Worm (Caenorhabditis elegans) whole organism, L1 larva: ENCODE measurements around the gene atx-2.

ENCODE experiments used
- C04F5.9 ChIP-seq: sonication (generic microtip); optimal IDR thresholded peaks from 2 replicates; lab custom pipeline; 2016; ENCODE audit warnings: missing genetic modification characterization, missing compliant biosample characterization
- F16B12.6 ChIP-seq: fragments of 150-350 bp; optimal IDR thresholded peaks from 2 replicates; lab custom pipeline; 2014; ENCODE audit warnings: missing biosample characterization, missing genetic modification characterization
- Y116A8C.19 ChIP-seq: sonication (generic microtip); optimal IDR thresholded peaks from 2 replicates; lab custom pipeline; 2016; ENCODE audit warnings: missing compliant biosample characterization, missing genetic modification characterization, borderline replicate concordance
- aha-1 ChIP-seq: fragments of 150-350 bp; optimal IDR thresholded peaks from 2 replicates; lab custom pipeline; 2014; ENCODE audit warnings: missing biosample characterization, missing genetic modification characterization
- alr-1 ChIP-seq: fragments of 200-800 bp; sonication (Bioruptor generic); optimal IDR thresholded peaks from 2 replicates; lab custom pipeline; 2018; ENCODE audit warnings: borderline replicate concordance, mild to moderate bottlenecking, missing genetic modification characterization, missing compliant biosample characterization
- aly-2 ChIP-seq: fragments of 150-350 bp; optimal IDR thresholded peaks from 2 replicates; lab custom pipeline; 2014; ENCODE audit warnings: missing biosample characterization, missing genetic modification characterization
- blmp-1 ChIP-seq: fragments of 150-350 bp; optimal IDR thresholded peaks from 2 replicates; lab custom pipeline; 2014; ENCODE audit warnings: missing biosample characterization, missing genetic modification characterization
- ceh-63 ChIP-seq: fragments of 200-800 bp; sonication (Bioruptor generic); optimal IDR thresholded peaks from 2 replicates; lab custom pipeline; 2018; ENCODE audit warnings: mild to moderate bottlenecking, missing genetic modification characterization, missing compliant biosample characterization
- ceh-8 ChIP-seq: fragments of 200-800 bp; sonication (Bioruptor generic); optimal IDR thresholded peaks from 2 replicates; lab custom pipeline; 2018; ENCODE audit warnings: mild to moderate bottlenecking, missing genetic modification characterization, moderate library complexity, missing compliant biosample characterization
- ceh-88 ChIP-seq: fragments of 200-800 bp; sonication (Bioruptor generic); IDR thresholded peaks from 2 replicates; pipeline ENCODE4 v1.3.6; 2022; ENCODE audit warnings: missing genetic modification characterization, missing compliant biosample characterization
- ceh-90 ChIP-seq: sonication (generic microtip); optimal IDR thresholded peaks from 2 replicates; lab custom pipeline; 2016; ENCODE audit warnings: missing genetic modification characterization, missing compliant biosample characterization
- ces-1 ChIP-seq: fragments of 150-350 bp; optimal IDR thresholded peaks from 2 replicates; lab custom pipeline; 2014; ENCODE audit warnings: missing biosample characterization, missing genetic modification reagents, missing genetic modification characterization
- dpl-1 ChIP-seq, 3 experiments: fragments of 150-350 bp in 2 of 3; sonication (generic microtip) in 1 of 3; optimal IDR thresholded peaks; 2 replicates each; lab custom pipeline; 2014 to 2017; ENCODE audit warnings: missing biosample characterization in 3 of 3, missing genetic modification characterization in 3 of 3, missing genetic modification reagents in 3 of 3
- efl-3 ChIP-seq: fragments of 200-800 bp; sonication (Bioruptor generic); optimal IDR thresholded peaks from 2 replicates; lab custom pipeline; 2018; ENCODE audit warnings: mild to moderate bottlenecking, missing genetic modification characterization, missing compliant biosample characterization
- egl-13 ChIP-seq: sonication (generic microtip); optimal IDR thresholded peaks from 2 replicates; lab custom pipeline; 2016; ENCODE audit warnings: missing genotype, missing genetic modification reagents, missing genetic modification characterization, missing compliant biosample characterization
- egl-27 ChIP-seq, 2 experiments: fragments of 150-350 bp in 1 of 2; sonication (generic microtip); optimal IDR thresholded peaks; 3 replicates each; lab custom pipeline; 2017 to 2018; ENCODE audit warnings: missing biosample characterization in 2 of 2, missing genetic modification characterization in 2 of 2, missing genetic modification reagents in 2 of 2
- elt-2 ChIP-seq: sonication (generic microtip); optimal IDR thresholded peaks from 2 replicates; lab custom pipeline; 2016; ENCODE audit warnings: missing genetic modification characterization, mild to moderate bottlenecking, inconsistent platforms, missing compliant biosample characterization, missing genetic modification reagents
- elt-3 ChIP-seq, 6 experiments: fragments of 150-350 bp in 1 of 6; sonication (generic microtip); optimal IDR thresholded peaks; 2 replicates each; lab custom pipeline; 2017 to 2018; ENCODE audit warnings: missing biosample characterization in 6 of 6, missing genetic modification characterization in 6 of 6, inconsistent platforms in 1 of 6
- ets-5 ChIP-seq: fragments of 200-800 bp; sonication (Bioruptor generic); IDR thresholded peaks from 2 replicates; pipeline ENCODE4 v1.3.6; 2022; ENCODE audit warnings: missing genetic modification characterization, missing compliant biosample characterization
- fkh-10 ChIP-seq: sonication (generic microtip); optimal IDR thresholded peaks from 2 replicates; lab custom pipeline; 2017; ENCODE audit warnings: missing biosample characterization, missing genetic modification reagents, missing genetic modification characterization
- fkh-4 ChIP-seq: sonication (generic microtip); optimal IDR thresholded peaks from 2 replicates; lab custom pipeline; 2016; ENCODE audit warnings: missing compliant biosample characterization, missing genetic modification characterization, borderline replicate concordance
- irx-1 ChIP-seq: sonication (generic microtip); optimal IDR thresholded peaks from 2 replicates; lab custom pipeline; 2016; ENCODE audit warnings: missing genetic modification characterization, missing compliant biosample characterization
- jun-1 ChIP-seq: fragments of 150-350 bp; optimal IDR thresholded peaks from 2 replicates; lab custom pipeline; 2014; ENCODE audit warnings: missing biosample characterization, missing genetic modification reagents, missing genetic modification characterization
- lin-14 ChIP-seq: fragments of 200-800 bp; sonication (Bioruptor generic); optimal IDR thresholded peaks from 2 replicates; lab custom pipeline; 2018; ENCODE audit warnings: mild to moderate bottlenecking, missing genetic modification characterization, moderate library complexity, missing compliant biosample characterization
- lin-35 ChIP-seq, 2 experiments: fragments of 150-350 bp; optimal IDR thresholded peaks; 2 replicates each; lab custom pipeline; 2014; ENCODE audit warnings: missing biosample characterization in 2 of 2, missing genetic modification characterization in 2 of 2, missing genetic modification reagents in 2 of 2
- lin-39 ChIP-seq: fragments of 150-350 bp; optimal IDR thresholded peaks from 2 replicates; lab custom pipeline; 2014; ENCODE audit warnings: missing biosample characterization, missing genetic modification reagents, missing genetic modification characterization
- lsy-2 ChIP-seq, 2 experiments: fragments of 150-350 bp; optimal IDR thresholded peaks; 2 replicates each; lab custom pipeline; 2014; ENCODE audit warnings: missing biosample characterization in 2 of 2, missing genetic modification characterization in 2 of 2
- mab-9 ChIP-seq: fragments of 200-800 bp; sonication (Bioruptor generic); IDR thresholded peaks from 2 replicates; pipeline ENCODE4 v1.3.6; 2022; ENCODE audit warnings: missing genetic modification reagents, missing genetic modification characterization, missing compliant biosample characterization
- mep-1 ChIP-seq: fragments of 150-350 bp; optimal IDR thresholded peaks from 2 replicates; lab custom pipeline; 2014; ENCODE audit warnings: missing biosample characterization, missing genetic modification characterization
- nhr-20 ChIP-seq: sonication (generic microtip); optimal IDR thresholded peaks from 2 replicates; lab custom pipeline; 2016; ENCODE audit warnings: mild to moderate bottlenecking, missing genetic modification characterization, missing compliant biosample characterization
- nhr-47 ChIP-seq: sonication (generic microtip); optimal IDR thresholded peaks from 2 replicates; lab custom pipeline; 2016; ENCODE audit warnings: mild to moderate bottlenecking, missing genetic modification characterization, moderate library complexity, missing compliant biosample characterization
- nhr-71 ChIP-seq: sonication (generic microtip); optimal IDR thresholded peaks from 2 replicates; lab custom pipeline; 2016; ENCODE audit warnings: mild to moderate bottlenecking, missing genetic modification characterization, moderate library complexity, missing compliant biosample characterization
- nhr-77 ChIP-seq: fragments of 150-350 bp; optimal IDR thresholded peaks from 2 replicates; lab custom pipeline; 2014; ENCODE audit warnings: missing biosample characterization, missing genetic modification characterization
- nhr-85 ChIP-seq: sonication (generic microtip); peaks from one replicate; lab custom pipeline; 2016; ENCODE audit warnings: missing genetic modification characterization, inconsistent platforms, missing compliant biosample characterization
- pax-3 ChIP-seq: fragments of 200-800 bp; sonication (Bioruptor generic); optimal IDR thresholded peaks from 2 replicates; lab custom pipeline; 2018; ENCODE audit warnings: mild to moderate bottlenecking, missing genetic modification characterization, moderate library complexity, missing compliant biosample characterization
- pqm-1 ChIP-seq: sonication (generic microtip); optimal IDR thresholded peaks from 3 replicates; lab custom pipeline; 2017; ENCODE audit warnings: missing biosample characterization, missing genetic modification characterization
- snu-23 ChIP-seq: sonication (generic microtip); optimal IDR thresholded peaks from 2 replicates; lab custom pipeline; 2016; ENCODE audit warnings: missing genetic modification characterization, missing compliant biosample characterization
- sox-4 ChIP-seq: sonication (generic microtip); optimal IDR thresholded peaks from 2 replicates; lab custom pipeline; 2016; ENCODE audit warnings: missing genetic modification characterization, missing compliant biosample characterization
- sptf-1 ChIP-seq: fragments of 150-350 bp; optimal IDR thresholded peaks from 2 replicates; lab custom pipeline; 2014; ENCODE audit warnings: missing biosample characterization, missing genetic modification characterization
- sup-37 ChIP-seq: fragments of 200-800 bp; sonication (Bioruptor generic); optimal IDR thresholded peaks from 2 replicates; lab custom pipeline; 2018; ENCODE audit warnings: mild to moderate bottlenecking, missing genetic modification characterization, missing compliant biosample characterization
- tlp-1 ChIP-seq: fragments of 150-350 bp; optimal IDR thresholded peaks from 2 replicates; lab custom pipeline; 2014; ENCODE audit warnings: missing biosample characterization, missing genetic modification characterization
- unc-30 ChIP-seq: sonication (generic microtip); optimal IDR thresholded peaks from 2 replicates; lab custom pipeline; 2017; ENCODE audit warnings: missing biosample characterization, missing genetic modification characterization
- unc-62 ChIP-seq: fragments of 150-350 bp; optimal IDR thresholded peaks from 2 replicates; lab custom pipeline; 2014; ENCODE audit warnings: missing biosample characterization, missing genetic modification reagents, missing genetic modification characterization
- xbp-1 ChIP-seq: sonication (generic microtip); optimal IDR thresholded peaks from 2 replicates; lab custom pipeline; 2016; ENCODE audit warnings: missing genetic modification characterization, missing compliant biosample characterization
- zag-1 ChIP-seq: fragments of 150-350 bp; optimal IDR thresholded peaks from 2 replicates; lab custom pipeline; 2014; ENCODE audit warnings: missing biosample characterization, missing genetic modification characterization
- zip-4 ChIP-seq: fragments of 200-800 bp; sonication (Bioruptor generic); optimal IDR thresholded peaks from 2 replicates; lab custom pipeline; 2018; ENCODE audit warnings: mild to moderate bottlenecking, missing genetic modification characterization, moderate library complexity, missing compliant biosample characterization

The atx-2 gene

DNA sequence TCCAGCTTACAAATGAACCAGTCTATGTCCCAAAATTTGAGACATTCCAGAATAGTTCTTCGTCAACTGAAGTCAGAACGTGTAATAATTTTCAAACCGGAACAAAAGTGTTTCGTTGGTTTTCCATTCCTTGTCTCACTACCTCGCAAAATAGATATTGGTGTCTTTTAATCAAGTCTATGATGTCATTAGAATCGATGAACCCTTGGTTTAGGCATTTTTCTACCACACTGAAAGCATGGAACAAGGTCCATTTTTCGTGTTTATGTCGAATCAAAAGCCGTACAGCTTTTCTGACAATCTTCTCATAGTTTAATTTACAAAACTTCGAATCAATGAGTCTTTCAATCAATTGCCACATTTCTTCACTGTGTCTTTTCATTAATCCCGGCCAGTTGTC, 14.5 kb upstream of the atx-2 start, which contains the start of gene H04D03.7:
TSS of gene H04D03.7 (minus strand) at position 101 of the 400 bp plus-strand sequence.
- TF ChIP-seq zip-4 (GFP tag; lab: Kevin White, UChicago): no peak
- no peak for TF ChIP-seq irx-1 (tag; lab: Kevin White, UChicago)
- no peak for TF ChIP-seq egl-13 (tag; lab: Kevin White, UChicago)
- no peak for TF ChIP-seq ceh-63 (GFP tag; lab: Kevin White, UChicago)
- no peak for TF ChIP-seq ceh-8 (GFP tag; lab: Kevin White, UChicago)
- no peak for TF ChIP-seq C04F5.9 (tag; lab: Kevin White, UChicago)
- no peak for TF ChIP-seq alr-1 (tag; lab: Kevin White, UChicago)
- no peak for TF ChIP-seq tlp-1
- no peak for TF ChIP-seq egl-27 (tag; optimal IDR thresholded peaks at IDR 0.05; lab: Kevin White, UChicago)
- TF ChIP-seq xbp-1: no peak
- TF ChIP-seq pax-3 (tag; lab: Kevin White, UChicago): no peak

DNA sequence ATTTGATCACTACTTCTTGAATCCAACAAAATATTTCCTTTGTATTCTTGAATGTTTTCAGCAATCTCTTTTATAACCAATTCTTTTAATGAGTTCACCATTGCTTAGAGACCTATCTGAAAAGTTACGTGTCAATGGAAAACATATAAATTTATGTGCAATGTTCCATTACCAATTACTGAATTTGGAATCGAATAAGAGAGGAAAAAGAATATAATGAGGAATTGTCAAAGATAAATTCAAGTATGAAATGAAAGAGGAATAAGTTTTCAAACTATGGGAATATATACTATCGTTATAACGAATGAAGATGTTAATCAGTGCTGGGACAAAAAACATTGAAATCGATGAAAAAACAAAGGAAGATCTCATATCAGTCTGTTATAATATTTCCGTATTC, 10.2 kb upstream of the atx-2 start, which contains the start of gene H04D03.4:
TSS of gene H04D03.4 (minus strand) at position 101 of the 400 bp plus-strand sequence.
- TF ChIP-seq dpl-1 (GFP tag; optimal IDR thresholded peaks at IDR 0.05; lab: Kevin White, UChicago): no peak
- TF ChIP-seq aly-2 (tag; lab: Kevin White, UChicago): no peak
- no peak for TF ChIP-seq elt-3 (tag; optimal IDR thresholded peaks at IDR 0.05; lab: Kevin White, UChicago)
- TF ChIP-seq fkh-10 (GFP tag; lab: Kevin White, UChicago): no peak
- no peak for TF ChIP-seq lin-39 (tag; lab: Kevin White, UChicago)
- TF ChIP-seq alr-1 (tag; lab: Kevin White, UChicago): no peak
- TF ChIP-seq unc-30 (tag; lab: Kevin White, UChicago): no peak
- TF ChIP-seq ceh-90: no peak
- no peak for TF ChIP-seq sox-4 (tag; lab: Kevin White, UChicago)
- TF ChIP-seq lin-35 (GFP tag; optimal IDR thresholded peaks at IDR 0.05; lab: Kevin White, UChicago): no peak
- TF ChIP-seq efl-3 (GFP tag; lab: Kevin White, UChicago): no peak
- no peak for TF ChIP-seq ets-5 (GFP tag; lab: Robert Waterston, UW)

DNA sequence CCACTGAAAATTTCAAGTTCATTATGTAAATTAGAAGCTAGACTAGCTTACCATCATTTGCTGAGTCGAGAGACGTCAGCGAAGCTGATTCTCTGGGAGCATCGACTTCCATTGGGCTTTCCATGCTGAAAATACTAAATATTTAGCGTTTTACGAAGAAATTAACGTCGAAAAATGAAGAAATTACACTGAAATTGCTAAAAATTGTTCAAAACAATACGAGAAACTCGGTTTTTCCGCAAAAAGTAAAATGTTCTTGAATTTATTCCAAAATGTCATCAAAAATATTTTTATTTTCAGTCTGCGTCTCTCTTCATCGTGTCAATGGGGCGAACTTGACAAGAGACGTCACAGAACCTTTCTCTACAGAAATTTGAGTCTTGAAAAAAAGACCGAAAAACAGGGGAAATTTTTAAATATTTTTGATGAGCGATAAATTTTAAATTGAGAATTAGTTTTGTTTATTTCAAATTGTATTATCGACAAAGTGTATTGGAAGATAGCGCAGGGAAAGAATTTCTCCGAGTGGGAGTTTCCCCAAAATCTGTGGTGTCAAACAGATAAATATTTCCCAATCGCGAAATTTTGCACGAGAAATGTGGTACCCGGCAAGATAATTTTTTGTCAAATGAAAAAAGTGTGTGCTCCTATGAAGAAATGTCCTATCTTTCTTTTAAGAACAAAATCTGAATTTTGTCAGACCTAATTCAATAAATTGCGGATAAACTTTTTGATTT, 594 bp upstream of the atx-2 start, which contains the start of gene ecps-1:
TSS of gene ecps-1 (minus strand) at position 125 of the 737 bp plus-strand sequence.
- TF ChIP-seq sptf-1 (tag; lab: Kevin White, UChicago) (no peak), ceh-88 (peak; percentile 90), blmp-1 (tag; lab: Kevin White, UChicago) (no peak), lin-39 (tag; lab: Kevin White, UChicago) (peak; percentile 83), egl-13 (tag; lab: Kevin White, UChicago) (peak; percentile 81), lin-14 (GFP tag; lab: Kevin White, UChicago) (peak; percentile 95), mep-1 (peak; percentile 96), Y116A8C.19 (tag; lab: Kevin White, UChicago) (peak; percentile 21), nhr-85 (tag; lab: Kevin White, UChicago) (peak; percentile 92), nhr-20 (peak; percentile 92), ces-1 (GFP tag; lab: Kevin White, UChicago) (no peak), fkh-4 (tag; lab: Kevin White, UChicago) (peak; percentile 76), pqm-1 (tag; lab: Kevin White, UChicago) (peak; percentile 72), snu-23 (GFP tag; lab: Kevin White, UChicago) (peak; percentile 94), elt-2 (tag; lab: Kevin White, UChicago) (peak; percentile 61), C04F5.9 (tag; lab: Kevin White, UChicago) (peak; percentile 81), nhr-71 (peak; percentile 96), jun-1 (tag; lab: Kevin White, UChicago) (peak; percentile 81), nhr-77 (tag; lab: Kevin White, UChicago) (peak; percentile 79), unc-62 (GFP tag; lab: Kevin White, UChicago) (no peak), tlp-1 (no peak), F16B12.6 (tag; lab: Kevin White, UChicago) (peak; percentile 69), irx-1 (tag; lab: Kevin White, UChicago) (peak; percentile 76), ceh-90 (peak; percentile 77), fkh-10 (GFP tag; lab: Kevin White, UChicago) (peak; percentile 78), aha-1 (no peak), mab-9 (GFP tag; lab: Robert Waterston, UW) (peak; percentile 82), lsy-2 (tag; optimal IDR thresholded peaks at IDR 0.05; lab: Kevin White, UChicago) (peak; percentile 92), sup-37 (peak; percentile 50), nhr-47 (tag; lab: Kevin White, UChicago) (peak; percentile 94), lin-35 (GFP tag; optimal IDR thresholded peaks at IDR 0.05; lab: Kevin White, UChicago) (peak; percentile 81 to 90), zag-1 (tag; lab: Kevin White, UChicago) (no peak)
